Worm (Caenorhabditis elegans) whole organism, L1 larva: ENCODE data around the gene srx-20.

Experiments
- C04F5.9 ChIP-seq: sonication (generic microtip); optimal IDR thresholded peaks from 2 replicates; lab custom pipeline; 2016; ENCODE audit warnings: missing genetic modification characterization, missing compliant biosample characterization
- C16A3.4 ChIP-seq: fragments of 150-350 bp; optimal IDR thresholded peaks from 2 replicates; lab custom pipeline; 2014; ENCODE audit warnings: missing biosample characterization, missing genetic modification characterization
- C34B4.2 ChIP-seq: sonication (generic microtip); optimal IDR thresholded peaks from 2 replicates; lab custom pipeline; 2017; ENCODE audit warnings: mild to moderate bottlenecking, missing genetic modification characterization, missing compliant biosample characterization
- Y116A8C.19 ChIP-seq: sonication (generic microtip); optimal IDR thresholded peaks from 2 replicates; lab custom pipeline; 2016; ENCODE audit warnings: missing compliant biosample characterization, missing genetic modification characterization, borderline replicate concordance
- ama-1 ChIP-seq: fragments of 150-350 bp; optimal IDR thresholded peaks from 2 replicates; lab custom pipeline; 2014
- ceh-8 ChIP-seq: fragments of 200-800 bp; sonication (Bioruptor generic); optimal IDR thresholded peaks from 2 replicates; lab custom pipeline; 2018; ENCODE audit warnings: mild to moderate bottlenecking, missing genetic modification characterization, moderate library complexity, missing compliant biosample characterization
- ceh-90 ChIP-seq: sonication (generic microtip); optimal IDR thresholded peaks from 2 replicates; lab custom pipeline; 2016; ENCODE audit warnings: missing genetic modification characterization, missing compliant biosample characterization
- dsc-1 ChIP-seq: sonication (generic microtip); optimal IDR thresholded peaks from 2 replicates; lab custom pipeline; 2016; ENCODE audit warnings: mild to moderate bottlenecking, missing genetic modification characterization, missing compliant biosample characterization
- efl-1 ChIP-seq, 4 experiments: fragments of 150-350 bp; optimal IDR thresholded peaks in 3 of 4; peaks in 1 of 4; 1 replicate in 1 of 4; 2 replicates in 3 of 4; lab custom pipeline; 2014; ENCODE audit warnings: missing biosample characterization in 2 of 4, missing genetic modification characterization in 2 of 4, missing genetic modification reagents in 2 of 4
- efl-3 ChIP-seq: fragments of 200-800 bp; sonication (Bioruptor generic); optimal IDR thresholded peaks from 2 replicates; lab custom pipeline; 2018; ENCODE audit warnings: mild to moderate bottlenecking, missing genetic modification characterization, missing compliant biosample characterization
- egl-13 ChIP-seq: sonication (generic microtip); optimal IDR thresholded peaks from 2 replicates; lab custom pipeline; 2016; ENCODE audit warnings: missing genotype, missing genetic modification reagents, missing genetic modification characterization, missing compliant biosample characterization
- elt-2 ChIP-seq: sonication (generic microtip); optimal IDR thresholded peaks from 2 replicates; lab custom pipeline; 2016; ENCODE audit warnings: missing genetic modification characterization, mild to moderate bottlenecking, inconsistent platforms, missing compliant biosample characterization, missing genetic modification reagents
- elt-3 ChIP-seq, 6 experiments: fragments of 150-350 bp in 1 of 6; sonication (generic microtip); optimal IDR thresholded peaks; 2 replicates each; lab custom pipeline; 2017 to 2018; ENCODE audit warnings: missing biosample characterization in 6 of 6, missing genetic modification characterization in 6 of 6, inconsistent platforms in 1 of 6
- ets-5 ChIP-seq: fragments of 200-800 bp; sonication (Bioruptor generic); IDR thresholded peaks from 2 replicates; pipeline ENCODE4 v1.3.6; 2022; ENCODE audit warnings: missing genetic modification characterization, missing compliant biosample characterization
- fkh-8 ChIP-seq: sonication (generic microtip); optimal IDR thresholded peaks from 2 replicates; lab custom pipeline; 2016; ENCODE audit warnings: mild to moderate bottlenecking, missing genetic modification characterization, missing compliant biosample characterization
- grh-1 ChIP-seq: fragments of 200-800 bp; sonication (Bioruptor generic); IDR thresholded peaks from 2 replicates; pipeline ENCODE4 v1.3.6; 2022; ENCODE audit warnings: missing genetic modification reagents, missing genetic modification characterization, missing compliant biosample characterization
- irx-1 ChIP-seq: sonication (generic microtip); optimal IDR thresholded peaks from 2 replicates; lab custom pipeline; 2016; ENCODE audit warnings: missing genetic modification characterization, missing compliant biosample characterization
- jun-1 ChIP-seq: fragments of 150-350 bp; optimal IDR thresholded peaks from 2 replicates; lab custom pipeline; 2014; ENCODE audit warnings: missing biosample characterization, missing genetic modification reagents, missing genetic modification characterization
- lin-14 ChIP-seq: fragments of 200-800 bp; sonication (Bioruptor generic); optimal IDR thresholded peaks from 2 replicates; lab custom pipeline; 2018; ENCODE audit warnings: mild to moderate bottlenecking, missing genetic modification characterization, moderate library complexity, missing compliant biosample characterization
- lin-15B ChIP-seq: fragments of 150-350 bp; sonication (generic microtip); optimal IDR thresholded peaks from 3 replicates; lab custom pipeline; 2014; ENCODE audit warnings: missing biosample characterization, missing genetic modification characterization
- lin-35 ChIP-seq, 2 experiments: fragments of 150-350 bp; optimal IDR thresholded peaks; 2 replicates each; lab custom pipeline; 2014; ENCODE audit warnings: missing biosample characterization in 2 of 2, missing genetic modification characterization in 2 of 2, missing genetic modification reagents in 2 of 2
- lir-3 ChIP-seq: sonication (generic microtip); optimal IDR thresholded peaks from 2 replicates; lab custom pipeline; 2016; ENCODE audit warnings: mild to moderate bottlenecking, missing genetic modification characterization, moderate library complexity, missing compliant biosample characterization; ENCODE audit not compliant: poor library complexity
- lsy-2 ChIP-seq, 2 experiments: fragments of 150-350 bp; optimal IDR thresholded peaks; 2 replicates each; lab custom pipeline; 2014; ENCODE audit warnings: missing biosample characterization in 2 of 2, missing genetic modification characterization in 2 of 2
- mab-9 ChIP-seq: fragments of 200-800 bp; sonication (Bioruptor generic); IDR thresholded peaks from 2 replicates; pipeline ENCODE4 v1.3.6; 2022; ENCODE audit warnings: missing genetic modification reagents, missing genetic modification characterization, missing compliant biosample characterization
- mef-2 ChIP-seq: fragments of 150-350 bp; optimal IDR thresholded peaks from 2 replicates; lab custom pipeline; 2014; ENCODE audit warnings: missing biosample characterization, missing genetic modification characterization
- mep-1 ChIP-seq: fragments of 150-350 bp; optimal IDR thresholded peaks from 2 replicates; lab custom pipeline; 2014; ENCODE audit warnings: missing biosample characterization, missing genetic modification characterization
- nhr-11 ChIP-seq: fragments of 150-350 bp; optimal IDR thresholded peaks from 2 replicates; lab custom pipeline; 2014; ENCODE audit warnings: missing biosample characterization, missing genetic modification characterization
- nhr-12 ChIP-seq: sonication (generic microtip); optimal IDR thresholded peaks from 2 replicates; lab custom pipeline; 2017; ENCODE audit warnings: missing biosample characterization, missing genetic modification characterization
- nhr-19 ChIP-seq: fragments of 200-800 bp; sonication (Bioruptor generic); conservative IDR thresholded peaks from 2 replicates; pipeline ENCODE4 v1.3.6; 2022; ENCODE audit warnings: missing genetic modification characterization, missing compliant biosample characterization
- nhr-47 ChIP-seq: sonication (generic microtip); optimal IDR thresholded peaks from 2 replicates; lab custom pipeline; 2016; ENCODE audit warnings: mild to moderate bottlenecking, missing genetic modification characterization, moderate library complexity, missing compliant biosample characterization
- nhr-71 ChIP-seq: sonication (generic microtip); optimal IDR thresholded peaks from 2 replicates; lab custom pipeline; 2016; ENCODE audit warnings: mild to moderate bottlenecking, missing genetic modification characterization, moderate library complexity, missing compliant biosample characterization
- nhr-77 ChIP-seq: fragments of 150-350 bp; optimal IDR thresholded peaks from 2 replicates; lab custom pipeline; 2014; ENCODE audit warnings: missing biosample characterization, missing genetic modification characterization
- nhr-84 ChIP-seq: sonication (generic microtip); optimal IDR thresholded peaks from 2 replicates; lab custom pipeline; 2017; ENCODE audit warnings: missing biosample characterization, missing genetic modification characterization
- nhr-90 ChIP-seq: sonication (generic microtip); optimal IDR thresholded peaks from 2 replicates; lab custom pipeline; 2016; ENCODE audit warnings: mild to moderate bottlenecking, missing genetic modification characterization, missing compliant biosample characterization; ENCODE audit not compliant: poor library complexity
- pqm-1 ChIP-seq: sonication (generic microtip); optimal IDR thresholded peaks from 3 replicates; lab custom pipeline; 2017; ENCODE audit warnings: missing biosample characterization, missing genetic modification characterization
- skn-1 ChIP-seq: fragments of 150-350 bp; optimal IDR thresholded peaks from 2 replicates; lab custom pipeline; 2014; ENCODE audit warnings: missing biosample characterization, missing genetic modification characterization
- snpc-4 ChIP-seq: fragments of 150-350 bp; optimal IDR thresholded peaks from 2 replicates; lab custom pipeline; 2014; ENCODE audit warnings: missing biosample characterization, missing genetic modification characterization
- sox-4 ChIP-seq: sonication (generic microtip); optimal IDR thresholded peaks from 2 replicates; lab custom pipeline; 2016; ENCODE audit warnings: missing genetic modification characterization, missing compliant biosample characterization
- sptf-1 ChIP-seq: fragments of 150-350 bp; optimal IDR thresholded peaks from 2 replicates; lab custom pipeline; 2014; ENCODE audit warnings: missing biosample characterization, missing genetic modification characterization
- swsn-7 ChIP-seq: sonication (generic microtip); optimal IDR thresholded peaks from 2 replicates; lab custom pipeline; 2016; ENCODE audit warnings: missing genetic modification characterization, missing compliant biosample characterization
- tbx-2 ChIP-seq: sonication (generic microtip); optimal IDR thresholded peaks from 2 replicates; lab custom pipeline; 2016; ENCODE audit warnings: missing genetic modification characterization, missing compliant biosample characterization
- tlp-1 ChIP-seq: fragments of 150-350 bp; optimal IDR thresholded peaks from 2 replicates; lab custom pipeline; 2014; ENCODE audit warnings: missing biosample characterization, missing genetic modification characterization
- unc-130 ChIP-seq: fragments of 150-350 bp; optimal IDR thresholded peaks from 2 replicates; lab custom pipeline; 2017; ENCODE audit warnings: missing biosample characterization, missing genetic modification characterization, inconsistent platforms
- unc-86 ChIP-seq: sonication (generic microtip); optimal IDR thresholded peaks from 2 replicates; lab custom pipeline; 2016; ENCODE audit warnings: missing genetic modification characterization, missing compliant biosample characterization
- xbp-1 ChIP-seq: sonication (generic microtip); optimal IDR thresholded peaks from 2 replicates; lab custom pipeline; 2016; ENCODE audit warnings: missing genetic modification characterization, missing compliant biosample characterization
- ztf-11 ChIP-seq, 2 experiments: sonication (generic microtip); optimal IDR thresholded peaks; 2 replicates each; lab custom pipeline; 2016 to 2017; ENCODE audit warnings: missing genetic modification characterization in 2 of 2, missing biosample characterization in 1 of 2, missing compliant biosample characterization in 1 of 2

srx-20 gene

ce11 chrIV:6879666-6880210, 11.8 kb downstream of the srx-20 start:
- TF ChIP-seq nhr-47 (peak; percentile 19), nhr-12 (tag; lab: Kevin White, UChicago) (no peak), snpc-4 (tag; lab: Kevin White, UChicago) (no peak), dsc-1 (tag; lab: Kevin White, UChicago) (peak; percentile 51), ztf-11 (tag; optimal IDR thresholded peaks at IDR 0.05; lab: Kevin White, UChicago) (no peak), nhr-84 (tag; lab: Kevin White, UChicago) (no peak), nhr-71 (tag; lab: Kevin White, UChicago) (peak; percentile 45), ets-5 (GFP tag; lab: Robert Waterston, UW) (no peak), sox-4 (tag; lab: Kevin White, UChicago) (peak; percentile 48), unc-130 (tag; lab: Kevin White, UChicago) (no peak), skn-1 (tag; lab: Kevin White, UChicago) (no peak), fkh-8 (tag; lab: Kevin White, UChicago) (peak; percentile 64)
- TF ChIP-seq, all 84 proteins: peak for 5

- TF ChIP-seq ceh-8 (GFP tag; lab: Kevin White, UChicago) (no peak), pqm-1 (tag; lab: Kevin White, UChicago) (peak; percentile 12), nhr-90 (tag; lab: Kevin White, UChicago) (peak; percentile 14), lin-35 (GFP tag; optimal IDR thresholded peaks at IDR 0.05; lab: Kevin White, UChicago) (peak in 1 of 2 experiments; percentile 23), dsc-1 (tag; lab: Kevin White, UChicago) (peak; percentile 12), efl-1 (optimal IDR thresholded peaks at IDR 0.05; lab: Kevin White, UChicago) (no peak), efl-1 (GFP tag; optimal IDR thresholded peaks at IDR 0.05 in 1 of 2; lab: Kevin White, UChicago) (peak in 1 of 2 experiments; percentile 81), elt-2 (tag; lab: Kevin White, UChicago) (peak; percentile 97), xbp-1 (no peak), jun-1 (tag; lab: Kevin White, UChicago) (peak; percentile 59), tlp-1 (tag; lab: Kevin White, UChicago) (peak; percentile 33), nhr-19 (GFP tag; lab: Robert Waterston, UW) (no peak)
These were observed 12.5 kb downstream of the srx-20 start for ce11 chrIV:6880415-6880814.

- TF ChIP-seq lin-14 (GFP tag; lab: Kevin White, UChicago) (peak; percentile 96), lin-15B (tag; lab: Kevin White, UChicago) (no peak), dsc-1 (tag; lab: Kevin White, UChicago) (peak; percentile 75), lir-3 (tag; lab: Kevin White, UChicago) (peak; percentile 4), jun-1 (tag; lab: Kevin White, UChicago) (peak; percentile 28), fkh-8 (tag; lab: Kevin White, UChicago) (peak; percentile 59), snpc-4 (tag; lab: Kevin White, UChicago) (no peak), unc-86 (peak; percentile 52), elt-2 (tag; lab: Kevin White, UChicago) (no peak), lsy-2 (tag; optimal IDR thresholded peaks at IDR 0.05; lab: Kevin White, UChicago) (peak; percentile 48 to 68), sox-4 (tag; lab: Kevin White, UChicago) (peak; percentile 56), pqm-1 (tag; lab: Kevin White, UChicago) (no peak), egl-13 (tag; lab: Kevin White, UChicago) (peak; percentile 28), sptf-1 (tag; lab: Kevin White, UChicago) (no peak), C34B4.2 (tag; lab: Kevin White, UChicago) (no peak), efl-1 (optimal IDR thresholded peaks at IDR 0.05; lab: Kevin White, UChicago) (peak; percentile 40 to 52), efl-1 (GFP tag; optimal IDR thresholded peaks at IDR 0.05 in 1 of 2; lab: Kevin White, UChicago) (no peak), tlp-1 (tag; lab: Kevin White, UChicago) (no peak), mab-9 (GFP tag; lab: Robert Waterston, UW) (0 out of 2 replicates have a peak, but pooled peaks have one; percentile 17), irx-1 (peak; percentile 39), mef-2 (tag; lab: Kevin White, UChicago) (peak; percentile 21), ama-1 (lab: Kevin White, UChicago) (no peak), nhr-19 (GFP tag; lab: Robert Waterston, UW) (peak; percentile 83), C04F5.9 (tag; lab: Kevin White, UChicago) (no peak), tbx-2 (tag; lab: Kevin White, UChicago) (peak; percentile 75), nhr-11 (tag; lab: Kevin White, UChicago) (peak; percentile 16), grh-1 (GFP tag; lab: Robert Waterston, UW) (no peak), swsn-7 (tag; lab: Kevin White, UChicago) (peak; percentile 60), efl-3 (no peak), mep-1 (peak; percentile 50), Y116A8C.19 (tag; lab: Kevin White, UChicago) (no peak), nhr-47 (peak; percentile 63), ceh-90 (tag; lab: Kevin White, UChicago) (no peak), C16A3.4 (no peak), skn-1 (tag; lab: Kevin White, UChicago) (peak; percentile 15), elt-3 (tag; optimal IDR thresholded peaks at IDR 0.05; lab: Kevin White, UChicago) (no peak), nhr-77 (tag; lab: Kevin White, UChicago) (peak; percentile 54)
These were observed 13.3 kb downstream of the srx-20 start for ce11 chrIV:6881183-6881582.
